Worm (Caenorhabditis elegans): ENCODE results near the gene gst-15.

gst-15 gene

DNA sequence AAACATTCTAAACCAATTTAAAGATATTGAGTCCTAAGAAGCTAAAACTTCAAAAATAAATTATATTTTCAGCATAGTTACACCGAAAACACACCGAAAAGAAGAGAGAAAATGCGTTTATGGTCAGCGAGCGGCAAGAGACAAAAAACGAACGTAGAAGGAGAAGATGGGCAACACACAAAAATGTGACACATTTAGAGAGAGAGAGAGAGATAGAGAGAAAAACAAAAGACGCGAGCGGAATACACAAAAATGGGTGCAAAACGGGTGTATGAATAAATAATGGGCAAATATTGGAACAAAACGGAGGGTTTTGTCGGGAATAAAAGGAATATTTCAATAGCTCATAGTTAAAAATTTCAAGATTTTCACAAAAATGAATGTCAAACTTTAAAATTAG lies 27.2 kb upstream of the gst-15 start:
- TF ChIP-seq nhr-76 (tag; optimal IDR thresholded peaks at IDR 0.05) (no peak), nhr-47 (tag; optimal IDR thresholded peaks at IDR 0.05) (no peak), unc-62 (GFP tag; optimal IDR thresholded peaks at IDR 0.05) (no peak), fos-1 (tag; optimal IDR thresholded peaks at IDR 0.05) (no peak), nhr-85 (tag) (peak; percentile 72), alr-1 (tag; optimal IDR thresholded peaks at IDR 0.05; ENCODE audit: borderline replicate concordance) (no peak), skn-1 (tag; optimal IDR thresholded peaks at IDR 0.05) (no peak), ceh-82 (tag; optimal IDR thresholded peaks at IDR 0.05) (no peak), lin-39 (tag; optimal IDR thresholded peaks at IDR 0.05) (no peak), F16B12.6 (tag; optimal IDR thresholded peaks at IDR 0.05) (no peak), pax-3 (tag; optimal IDR thresholded peaks at IDR 0.05) (no peak), ceh-63 (GFP tag; optimal IDR thresholded peaks at IDR 0.05) (no peak), lin-14 (GFP tag; optimal IDR thresholded peaks at IDR 0.05) (peak; percentile 66), hlh-4 (tag; optimal IDR thresholded peaks at IDR 0.05) (no peak), ztf-4 (tag; optimal IDR thresholded peaks at IDR 0.05) (no peak), snpc-4 (tag; optimal IDR thresholded peaks at IDR 0.05) (no peak), sptf-1 (tag; optimal IDR thresholded peaks at IDR 0.05) (no peak), lsy-2 (tag; optimal IDR thresholded peaks at IDR 0.05) (peak in 1 of 2 experiments; percentile 34), egl-27 (tag; optimal IDR thresholded peaks at IDR 0.05) (no peak), elt-3 (tag; optimal IDR thresholded peaks at IDR 0.05) (no peak), nhr-19 (GFP tag; conservative IDR thresholded peaks at IDR 0.05) (no peak), dpl-1 (GFP tag; optimal IDR thresholded peaks at IDR 0.05) (no peak), lin-35 (GFP tag; optimal IDR thresholded peaks at IDR 0.05) (peak; percentile 9 to 40), unc-98 (GFP tag; IDR thresholded peaks at IDR 0.05) (no peak), vab-15 (tag; optimal IDR thresholded peaks at IDR 0.05) (no peak), grh-1 (GFP tag; IDR thresholded peaks at IDR 0.05) (no peak), lin-15B (tag; optimal IDR thresholded peaks at IDR 0.05) (no peak), sox-4 (tag; optimal IDR thresholded peaks at IDR 0.05) (no peak), unc-30 (tag; optimal IDR thresholded peaks at IDR 0.05) (no peak), zip-4 (GFP tag; optimal IDR thresholded peaks at IDR 0.05) (no peak), nhr-237 (tag; optimal IDR thresholded peaks at IDR 0.05) (no peak), nhr-20 (tag; optimal IDR thresholded peaks at IDR 0.05) (peak; percentile 38), irx-1 (tag; optimal IDR thresholded peaks at IDR 0.05) (no peak), efl-1 (optimal IDR thresholded peaks at IDR 0.05) (peak in 1 of 2 experiments; percentile 20), efl-1 (GFP tag; optimal IDR thresholded peaks at IDR 0.05 in 1 of 2) (peak in 1 of 2 experiments; percentile 58), ceh-8 (GFP tag; optimal IDR thresholded peaks at IDR 0.05) (no peak), nhr-11 (tag; optimal IDR thresholded peaks at IDR 0.05) (no peak), nhr-84 (tag; optimal IDR thresholded peaks at IDR 0.05) (no peak), dsc-1 (tag; optimal IDR thresholded peaks at IDR 0.05) (no peak), blmp-1 (tag; optimal IDR thresholded peaks at IDR 0.05) (peak; percentile 39), snu-23 (GFP tag; optimal IDR thresholded peaks at IDR 0.05) (peak; percentile 21), tlp-1 (tag; optimal IDR thresholded peaks at IDR 0.05) (no peak), jun-1 (tag; optimal IDR thresholded peaks at IDR 0.05) (no peak), C04F5.9 (tag; optimal IDR thresholded peaks at IDR 0.05) (no peak), lin-13 (GFP tag; optimal IDR thresholded peaks at IDR 0.05) (no peak), fkh-10 (GFP tag; optimal IDR thresholded peaks at IDR 0.05) (no peak), elt-2 (tag; optimal IDR thresholded peaks at IDR 0.05) (no peak), pag-3 (tag; optimal IDR thresholded peaks at IDR 0.05; ENCODE audit: borderline replicate concordance, insufficient read depth) (no peak), ets-5 (GFP tag; IDR thresholded peaks at IDR 0.05) (no peak), aha-1 (tag; optimal IDR thresholded peaks at IDR 0.05) (no peak), mef-2 (tag; optimal IDR thresholded peaks at IDR 0.05) (no peak), ztf-11 (tag; optimal IDR thresholded peaks at IDR 0.05) (no peak), nhr-12 (tag; optimal IDR thresholded peaks at IDR 0.05) (no peak), unc-86 (tag; optimal IDR thresholded peaks at IDR 0.05) (peak; percentile 8)
